Worm (Caenorhabditis elegans) whole organism, L3 larva: Measurements from ENCODE around the gene lgc-55.

Experiments
- R02D3.7 ChIP-seq: fragments of 150-350 bp; optimal IDR thresholded peaks from 2 replicates; lab custom pipeline; 2014; ENCODE audit warnings: missing biosample characterization, missing genetic modification characterization
- ceh-16 ChIP-seq: sonication (generic microtip); optimal IDR thresholded peaks from 2 replicates; lab custom pipeline; 2017; ENCODE audit warnings: missing biosample characterization, missing genetic modification characterization
- ceh-82 ChIP-seq: fragments of 150-350 bp; optimal IDR thresholded peaks from 2 replicates; lab custom pipeline; 2014; ENCODE audit warnings: missing biosample characterization, missing genetic modification characterization
- ceh-9 ChIP-seq: sonication (generic microtip); optimal IDR thresholded peaks from 2 replicates; lab custom pipeline; 2018; ENCODE audit warnings: missing biosample characterization, missing genetic modification characterization
- egl-5 ChIP-seq: fragments of 150-350 bp; optimal IDR thresholded peaks from 2 replicates; lab custom pipeline; 2017; ENCODE audit warnings: missing biosample characterization, missing genetic modification reagents, missing genetic modification characterization, inconsistent platforms
- elt-2 ChIP-seq: sonication (generic microtip); optimal IDR thresholded peaks from 2 replicates; lab custom pipeline; 2016; ENCODE audit warnings: missing genetic modification reagents, mild to moderate bottlenecking, missing genetic modification characterization, missing compliant biosample characterization
- fos-1 ChIP-seq: fragments of 150-350 bp; optimal IDR thresholded peaks from 2 replicates; lab custom pipeline; 2014; ENCODE audit warnings: missing biosample characterization, missing genetic modification characterization
- mdl-1 ChIP-seq: fragments of 150-350 bp; optimal IDR thresholded peaks from 2 replicates; lab custom pipeline; 2014; ENCODE audit warnings: missing biosample characterization, missing genetic modification characterization
- nfya-1 ChIP-seq: sonication (generic microtip); optimal IDR thresholded peaks from 2 replicates; lab custom pipeline; 2017; ENCODE audit warnings: missing genetic modification characterization, mild to moderate bottlenecking, missing compliant biosample characterization, antibody characterized with exemption, moderate library complexity; ENCODE audit not compliant: insufficient read depth
- nhr-11 ChIP-seq: fragments of 150-350 bp; optimal IDR thresholded peaks from 2 replicates; lab custom pipeline; 2014; ENCODE audit warnings: missing biosample characterization, missing genetic modification characterization
- nhr-76 ChIP-seq: fragments of 150-350 bp; sonication (generic microtip); optimal IDR thresholded peaks from 5 replicates; lab custom pipeline; 2014; ENCODE audit warnings: missing biosample characterization, missing genetic modification characterization
- pha-4 ChIP-seq: fragments of 150-350 bp; optimal IDR thresholded peaks from 2 replicates; lab custom pipeline; 2014; ENCODE audit warnings: missing biosample characterization, missing genetic modification reagents, missing genetic modification characterization
- tbx-2 ChIP-seq: sonication (generic microtip); optimal IDR thresholded peaks from 2 replicates; lab custom pipeline; 2016; ENCODE audit warnings: mild to moderate bottlenecking, missing genetic modification characterization, missing compliant biosample characterization
- ztf-11 ChIP-seq: fragments of 150-350 bp; optimal IDR thresholded peaks from 2 replicates; lab custom pipeline; 2014; ENCODE audit warnings: missing biosample characterization, missing genetic modification characterization

- no peak for TF ChIP-seq nhr-76 (tag; lab: Kevin White, UChicago)
- no peak for TF ChIP-seq egl-5 (tag; lab: Kevin White, UChicago)
- TF ChIP-seq elt-2 (tag; lab: Kevin White, UChicago) = no peak
- no peak for TF ChIP-seq nfya-1
- no peak for TF ChIP-seq pha-4 (tag; lab: Kevin White, UChicago)
- no peak for TF ChIP-seq ceh-9 (tag; lab: Kevin White, UChicago)
- TF ChIP-seq ztf-11 = no peak
- no peak for TF ChIP-seq tbx-2
- no peak for TF ChIP-seq fos-1 (tag; lab: Kevin White, UChicago)
- TF ChIP-seq R02D3.7 (tag; lab: Kevin White, UChicago) = no peak
- no peak for TF ChIP-seq nhr-11 (tag; lab: Kevin White, UChicago)
- TF ChIP-seq ceh-82 (tag; lab: Kevin White, UChicago) = no peak
- no peak for TF ChIP-seq mdl-1 (tag; lab: Kevin White, UChicago)
- no peak for TF ChIP-seq ceh-16 (tag; lab: Kevin White, UChicago)
Observed at ce11 chrV:20034912-20035311, 12.1 kb downstream of the lgc-55 start.
